Fruit fly (Drosophila melanogaster) whole organism, prepupa: ENCODE data around the gene CG4709.

Source experiments
- Blimp-1 ChIP-seq: fragments of 200-800 bp; sonication (Bioruptor generic); optimal IDR thresholded peaks from 3 replicates; lab custom pipeline; 2017; ENCODE audit warnings: missing biosample characterization, missing genetic modification characterization, mild to moderate bottlenecking, moderate library complexity, missing genetic modification reagents
- CG10631 ChIP-seq: fragments of 200-800 bp; sonication (Bioruptor generic); optimal IDR thresholded peaks from 2 replicates; lab custom pipeline; 2016; ENCODE audit warnings: missing biosample characterization, missing genetic modification characterization
- CG11902 ChIP-seq: fragments of 200-800 bp; sonication (Bioruptor generic); optimal IDR thresholded peaks from 3 replicates; lab custom pipeline; 2016; ENCODE audit warnings: missing biosample characterization, missing genetic modification characterization
- CG1621 ChIP-seq: fragments of 200-800 bp; sonication (Bioruptor generic); optimal IDR thresholded peaks from 3 replicates; lab custom pipeline; 2018; ENCODE audit warnings: missing biosample characterization, mild to moderate bottlenecking, missing genetic modification characterization
- CG16779 ChIP-seq: fragments of 200-800 bp; sonication (Bioruptor generic); optimal IDR thresholded peaks from 3 replicates; lab custom pipeline; 2017; ENCODE audit warnings: missing biosample characterization, mild to moderate bottlenecking, missing genetic modification characterization
- CG32006 ChIP-seq: fragments of 200-800 bp; sonication (Bioruptor generic); optimal IDR thresholded peaks from 3 replicates; lab custom pipeline; 2017; ENCODE audit warnings: missing biosample characterization, mild to moderate bottlenecking, missing genetic modification characterization
- CG3919 ChIP-seq: fragments of 200-800 bp; sonication (Bioruptor generic); optimal IDR thresholded peaks from 3 replicates; lab custom pipeline; 2016; ENCODE audit warnings: missing biosample characterization, missing genetic modification characterization
- CG6276 ChIP-seq: fragments of 200-800 bp; sonication (Bioruptor generic); optimal IDR thresholded peaks from 2 replicates; lab custom pipeline; 2017; ENCODE audit warnings: missing biosample characterization, mild to moderate bottlenecking, missing genetic modification characterization
- CG6808 ChIP-seq: fragments of 200-800 bp; sonication (Bioruptor generic); optimal IDR thresholded peaks from 3 replicates; lab custom pipeline; 2017; ENCODE audit warnings: missing biosample characterization, missing genetic modification characterization, mild to moderate bottlenecking, moderate library complexity, missing genetic modification reagents
- CG6854 ChIP-seq: fragments of 200-800 bp; sonication (Bioruptor generic); optimal IDR thresholded peaks from 2 replicates; lab custom pipeline; 2017; ENCODE audit warnings: missing biosample characterization, mild to moderate bottlenecking, missing genetic modification characterization
- CG8119 ChIP-seq: fragments of 200-800 bp; sonication (Bioruptor generic); IDR thresholded peaks from 3 replicates; pipeline ENCODE4 v1.3.6; 2022; ENCODE audit warnings: missing biosample characterization, missing genetic modification characterization
- CG8319 ChIP-seq: fragments of 200-800 bp; sonication (Bioruptor generic); optimal IDR thresholded peaks from 3 replicates; lab custom pipeline; 2016; ENCODE audit warnings: missing biosample characterization, missing genetic modification characterization
- CG8632 ChIP-seq: fragments of 200-800 bp; sonication (Bioruptor generic); optimal IDR thresholded peaks from 3 replicates; lab custom pipeline; 2016; ENCODE audit warnings: missing biosample characterization, missing genetic modification characterization
- CG9139 ChIP-seq: fragments of 200-800 bp; sonication (Bioruptor generic); optimal IDR thresholded peaks from 3 replicates; lab custom pipeline; 2017; ENCODE audit warnings: missing biosample characterization, mild to moderate bottlenecking, missing genetic modification characterization
- Eip75B ChIP-seq: fragments of 200-800 bp; sonication (Bioruptor generic); optimal IDR thresholded peaks from 3 replicates; lab custom pipeline; 2016; ENCODE audit warnings: missing biosample characterization, missing genetic modification characterization
- Eip78C ChIP-seq: fragments of 200-800 bp; sonication (Bioruptor generic); peaks from one replicate; lab custom pipeline; 2016; ENCODE audit warnings: missing biosample characterization, missing genetic modification characterization
- Ets96B ChIP-seq: fragments of 200-800 bp; optimal IDR thresholded peaks from 2 replicates; lab custom pipeline; 2019; ENCODE audit warnings: missing biosample characterization, mild to moderate bottlenecking, missing genetic modification characterization, moderate library complexity
- Gug ChIP-seq: fragments of 200-800 bp; sonication (Bioruptor generic); IDR thresholded peaks from 2 replicates; pipeline ENCODE4 v1.3.6; 2022; ENCODE audit warnings: missing biosample characterization, missing genetic modification characterization
- Lpt ChIP-seq: fragments of 200-800 bp; sonication (Bioruptor generic); optimal IDR thresholded peaks from 3 replicates; lab custom pipeline; 2016; ENCODE audit warnings: missing biosample characterization, missing genetic modification characterization
- Met ChIP-seq: fragments of 200-800 bp; sonication (Bioruptor generic); optimal IDR thresholded peaks from 3 replicates; lab custom pipeline; 2016; ENCODE audit warnings: missing biosample characterization, missing genetic modification characterization
- OdsH ChIP-seq: fragments of 200-800 bp; sonication (Bioruptor generic); optimal IDR thresholded peaks from 3 replicates; lab custom pipeline; 2016; ENCODE audit warnings: missing biosample characterization, missing genetic modification characterization
- Smox ChIP-seq: fragments of 200-800 bp; sonication (Bioruptor generic); optimal IDR thresholded peaks from 3 replicates; lab custom pipeline; 2016; ENCODE audit warnings: missing biosample characterization, missing genetic modification characterization
- Sox102F ChIP-seq: fragments of 200-800 bp; sonication (Bioruptor generic); optimal IDR thresholded peaks from 2 replicates; lab custom pipeline; 2016; ENCODE audit warnings: missing biosample characterization, mild to moderate bottlenecking, missing genetic modification characterization
- Sox14 ChIP-seq: fragments of 200-800 bp; sonication (Bioruptor generic); optimal IDR thresholded peaks from 3 replicates; lab custom pipeline; 2016; ENCODE audit warnings: missing biosample characterization, missing genetic modification characterization
- Sox15 ChIP-seq: fragments of 200-800 bp; sonication (Bioruptor generic); optimal IDR thresholded peaks from 3 replicates; lab custom pipeline; 2016; ENCODE audit warnings: missing biosample characterization, missing genetic modification characterization
- achi ChIP-seq: fragments of 200-800 bp; sonication (Bioruptor generic); optimal IDR thresholded peaks from 3 replicates; lab custom pipeline; 2016; ENCODE audit warnings: missing biosample characterization, missing genetic modification characterization
- dac ChIP-seq: fragments of 200-800 bp; sonication (Bioruptor generic); optimal IDR thresholded peaks from 2 replicates; lab custom pipeline; 2017; ENCODE audit warnings: missing biosample characterization, mild to moderate bottlenecking, missing genetic modification characterization
- dsx ChIP-seq: fragments of 200-800 bp; optimal IDR thresholded peaks from 3 replicates; lab custom pipeline; 2019; ENCODE audit warnings: missing biosample characterization, mild to moderate bottlenecking, missing genetic modification characterization, moderate library complexity; ENCODE audit not compliant: poor library complexity, severe bottlenecking
- eg ChIP-seq: fragments of 200-800 bp; sonication (Bioruptor generic); IDR thresholded peaks from 3 replicates; pipeline ENCODE4 v1.3.6; 2022; ENCODE audit warnings: missing biosample characterization, missing genetic modification characterization
- fd59A ChIP-seq: fragments of 200-800 bp; sonication (Bioruptor generic); optimal IDR thresholded peaks from 2 replicates; lab custom pipeline; 2017; ENCODE audit warnings: missing biosample characterization, mild to moderate bottlenecking, missing genetic modification characterization, missing genetic modification reagents
- lz ChIP-seq: fragments of 200-800 bp; sonication (Bioruptor generic); optimal IDR thresholded peaks from 3 replicates; lab custom pipeline; 2016; ENCODE audit warnings: missing biosample characterization, missing genetic modification characterization
- net ChIP-seq: fragments of 200-800 bp; sonication (Bioruptor generic); optimal IDR thresholded peaks from 3 replicates; lab custom pipeline; 2016; ENCODE audit warnings: missing biosample characterization, missing genetic modification characterization
- ss ChIP-seq, 2 experiments: fragments of 200-800 bp; sonication (Bioruptor generic); optimal IDR thresholded peaks; 2 replicates in 1 of 2; 3 replicates in 1 of 2; lab custom pipeline; 2017 to 2018; ENCODE audit warnings: mild to moderate bottlenecking in 2 of 2, missing biosample characterization in 2 of 2, missing genetic modification characterization in 2 of 2, moderate library complexity in 1 of 2
- svp ChIP-seq: fragments of 200-800 bp; sonication (Bioruptor generic); peaks from one replicate; lab custom pipeline; 2016; ENCODE audit warnings: missing biosample characterization, missing genetic modification characterization
- topi ChIP-seq: fragments of 200-800 bp; sonication (Bioruptor generic); optimal IDR thresholded peaks from 3 replicates; lab custom pipeline; 2016; ENCODE audit warnings: missing biosample characterization, missing genetic modification characterization
- vri ChIP-seq: fragments of 200-800 bp; sonication (Bioruptor generic); optimal IDR thresholded peaks from 3 replicates; lab custom pipeline; 2016; ENCODE audit warnings: missing biosample characterization, mild to moderate bottlenecking, missing genetic modification characterization

CG4709 gene

DNA sequence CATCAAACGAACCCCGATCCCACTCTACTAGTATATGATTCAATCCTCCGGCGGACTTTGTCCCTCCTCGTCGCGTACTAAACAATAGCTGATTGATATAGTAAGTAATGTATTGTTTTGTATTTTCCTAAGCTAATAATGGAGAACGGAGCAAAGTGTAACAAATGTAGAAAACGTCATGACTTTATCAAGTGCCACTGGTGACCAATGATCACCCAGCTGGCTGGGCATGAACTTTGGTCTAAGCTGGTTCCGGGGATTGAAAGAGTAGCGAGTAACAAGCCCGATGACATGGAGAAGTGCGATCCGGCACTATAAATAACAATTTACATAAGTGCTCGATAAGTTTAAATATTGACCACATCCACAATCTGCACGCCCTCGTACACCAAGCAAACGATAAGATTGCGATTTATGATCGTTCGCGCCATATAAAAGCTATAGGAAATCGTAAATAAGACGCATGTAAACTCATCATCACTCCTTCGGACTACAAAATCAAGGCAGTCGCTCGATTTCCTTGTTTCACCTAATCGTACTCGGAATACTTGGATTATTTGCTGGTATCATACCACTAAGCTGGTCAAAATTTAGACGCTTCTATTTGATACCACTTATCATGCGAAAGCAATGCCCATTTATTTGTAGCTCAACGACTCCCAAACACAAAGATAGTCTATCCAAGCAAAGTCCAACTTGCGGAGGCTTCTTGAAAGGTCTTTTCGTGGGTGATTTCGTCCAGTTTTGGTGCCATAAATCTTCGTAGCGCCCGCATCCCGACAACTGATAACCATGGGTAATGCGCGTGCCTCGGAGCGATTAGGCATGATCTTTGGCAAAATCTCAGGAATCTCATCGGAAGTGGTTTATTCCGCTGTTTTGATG lies 4.7 kb upstream of the CG4709 start:
- TF ChIP-seq CG32006 (GFP tag; lab: Kevin White, UChicago) (no peak), vri (GFP tag; lab: Kevin White, UChicago) (peak; percentile 79), CG8632 (no peak), CG6276 (GFP tag; lab: Kevin White, UChicago) (peak; percentile 75), dsx (GFP tag; lab: Kevin White, UChicago) (no peak), lz (GFP tag; lab: Kevin White, UChicago) (no peak), Blimp-1 (GFP tag; lab: Kevin White, UChicago) (no peak), CG6808 (GFP tag; lab: Kevin White, UChicago) (peak; percentile 16), CG10631 (GFP tag; lab: Kevin White, UChicago) (no peak), Lpt (GFP tag; lab: Kevin White, UChicago) (no peak), CG8319 (no peak), svp (GFP tag; lab: Kevin White, UChicago) (peak; percentile 60), net (GFP tag; lab: Kevin White, UChicago) (peak; percentile 29), Ets96B (no peak), CG16779 (peak; percentile 60), CG6854 (GFP tag; lab: Kevin White, UChicago) (peak; percentile 10), Eip78C (GFP tag; lab: Kevin White, UChicago) (peak; percentile 34), Eip75B (GFP tag; lab: Kevin White, UChicago) (no peak), ss (GFP tag; optimal IDR thresholded peaks at IDR 0.05; lab: Kevin White, UChicago) (peak; percentile 46 to 49), CG8119 (peak; percentile 39; the same call in 1 of the 3 replicates), fd59A (GFP tag; lab: Kevin White, UChicago) (no peak), CG3919 (GFP tag; lab: Kevin White, UChicago) (peak; percentile 4), CG9139 (GFP tag; lab: Kevin White, UChicago) (peak; percentile 36), CG11902 (GFP tag; lab: Kevin White, UChicago) (no peak), eg (GFP tag; lab: Robert Waterston, UW) (peak; percentile 31; the same call in 1 of the 3 replicates), Met (GFP tag; lab: Kevin White, UChicago) (no peak), dac (GFP tag; lab: Kevin White, UChicago) (no peak), Sox14 (GFP tag; lab: Kevin White, UChicago) (peak; percentile 3)

DNA sequence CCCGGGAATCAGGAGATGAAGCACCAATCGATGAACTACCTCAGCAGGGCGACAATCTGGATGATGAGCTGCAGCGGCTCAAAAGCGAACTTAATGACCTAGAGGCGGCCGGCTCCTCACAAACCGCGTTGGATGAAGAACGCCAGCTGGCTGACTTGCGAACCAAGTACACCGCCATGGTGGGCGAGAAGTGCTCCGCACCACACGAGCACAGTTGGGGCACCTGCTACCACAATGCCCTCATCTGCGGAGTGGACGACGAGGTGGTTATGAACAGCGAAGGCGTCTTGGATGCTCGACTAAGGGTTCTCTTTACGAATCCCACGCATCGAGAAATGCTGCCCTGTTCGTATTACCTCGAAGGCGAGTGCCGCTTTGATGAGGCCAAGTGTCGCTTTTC lies 571 bp downstream of the CG4709 start:
- TF ChIP-seq Blimp-1 (GFP tag; lab: Kevin White, UChicago), result no peak
- no peak for TF ChIP-seq OdsH
- no peak for TF ChIP-seq Eip75B (GFP tag; lab: Kevin White, UChicago)
- TF ChIP-seq CG11902 (GFP tag; lab: Kevin White, UChicago), result no peak
- TF ChIP-seq Lpt (GFP tag; lab: Kevin White, UChicago), result no peak
- no peak for TF ChIP-seq CG1621
- no peak for TF ChIP-seq Gug
- no peak for TF ChIP-seq net (GFP tag; lab: Kevin White, UChicago)
- no peak for TF ChIP-seq Sox15
- no peak for TF ChIP-seq fd59A (GFP tag; lab: Kevin White, UChicago)
- no peak for TF ChIP-seq Smox (GFP tag; lab: Kevin White, UChicago)
- TF ChIP-seq achi (GFP tag; lab: Kevin White, UChicago), result no peak
- TF ChIP-seq ss (GFP tag; optimal IDR thresholded peaks at IDR 0.05; lab: Kevin White, UChicago), result no peak
- no peak for TF ChIP-seq Sox102F
- no peak for TF ChIP-seq topi (GFP tag; lab: Kevin White, UChicago)
